Fruit fly (Drosophila melanogaster) whole organism, embryonic: ENCODE data around the gene Gycalpha99B.

Source experiments
- Asciz ChIP-seq: fragments of 200-800 bp; sonication (Bioruptor generic); optimal IDR thresholded peaks from 2 replicates; lab custom pipeline; 2017; ENCODE audit warnings: missing biosample characterization, mild to moderate bottlenecking, missing genetic modification characterization, missing genetic modification reagents
- Atf6 ChIP-seq: fragments of 200-800 bp; sonication (Bioruptor generic); IDR thresholded peaks from 2 replicates; pipeline ENCODE4 v1.3.6; 2022; ENCODE audit warnings: missing biosample characterization, missing genetic modification characterization
- CG11247 ChIP-seq: fragments of 200-800 bp; sonication (Bioruptor generic); IDR thresholded peaks from 2 replicates; pipeline ENCODE4 v1.3.6; 2022; ENCODE audit warnings: missing biosample characterization, missing genetic modification characterization
- CG11560 ChIP-seq: fragments of 200-800 bp; sonication (Bioruptor generic); IDR thresholded peaks from 3 replicates; pipeline ENCODE4 v1.3.6; 2022; ENCODE audit warnings: missing biosample characterization, missing genetic modification characterization
- CG1233 ChIP-seq: fragments of 200-800 bp; sonication (Bioruptor generic); optimal IDR thresholded peaks from 4 replicates; lab custom pipeline; 2018; ENCODE audit warnings: missing biosample characterization, mild to moderate bottlenecking, missing genetic modification characterization
- CG16815 ChIP-seq: fragments of 200-800 bp; sonication (Bioruptor generic); optimal IDR thresholded peaks from 3 replicates; lab custom pipeline; 2017; ENCODE audit warnings: missing biosample characterization, mild to moderate bottlenecking, missing genetic modification characterization
- CG17802 ChIP-seq: fragments of 200-800 bp; sonication (Bioruptor generic); optimal IDR thresholded peaks from 2 replicates; lab custom pipeline; 2018; ENCODE audit warnings: missing biosample characterization, mild to moderate bottlenecking, missing genetic modification characterization, moderate library complexity
- CG18476 ChIP-seq: fragments of 200-800 bp; sonication (Bioruptor generic); optimal IDR thresholded peaks from 2 replicates; lab custom pipeline; 2016; ENCODE audit warnings: missing biosample characterization, mild to moderate bottlenecking, missing genetic modification characterization
- CG2120 ChIP-seq: fragments of 200-800 bp; sonication (Bioruptor generic); optimal IDR thresholded peaks from 3 replicates; lab custom pipeline; 2016; ENCODE audit warnings: missing biosample characterization, missing genetic modification characterization
- CG2129 ChIP-seq: fragments of 200-800 bp; sonication (Bioruptor generic); IDR thresholded peaks from 2 replicates; pipeline ENCODE4 v1.3.6; 2022; ENCODE audit warnings: missing biosample characterization, missing genetic modification characterization; ENCODE audit not compliant: partially characterized antibody
- CG2199 ChIP-seq: fragments of 200-800 bp; sonication (Bioruptor generic); IDR thresholded peaks from 3 replicates; pipeline ENCODE4 v1.3.6; 2022; ENCODE audit warnings: missing biosample characterization, missing genetic modification characterization
- CG31224 ChIP-seq: fragments of 200-800 bp; sonication (Bioruptor generic); IDR thresholded peaks from 2 replicates; pipeline ENCODE4 v1.3.6; 2022; ENCODE audit warnings: missing biosample characterization, missing genetic modification characterization
- CG3163 ChIP-seq: fragments of 200-800 bp; sonication (Bioruptor generic); optimal IDR thresholded peaks from 3 replicates; lab custom pipeline; 2016; ENCODE audit warnings: missing biosample characterization, missing genetic modification characterization
- CG32772 ChIP-seq: fragments of 200-800 bp; sonication (Bioruptor generic); IDR thresholded peaks from 2 replicates; pipeline ENCODE4 v1.3.6; 2022; ENCODE audit warnings: missing biosample characterization, missing genetic modification characterization
- CG3407 ChIP-seq: fragments of 200-800 bp; sonication (Bioruptor generic); optimal IDR thresholded peaks from 2 replicates; lab custom pipeline; 2018; ENCODE audit warnings: missing biosample characterization, mild to moderate bottlenecking, missing genetic modification characterization
- CG3838 ChIP-seq: fragments of 200-800 bp; sonication (Bioruptor generic); optimal IDR thresholded peaks from 3 replicates; lab custom pipeline; 2016; ENCODE audit warnings: missing biosample characterization, missing genetic modification characterization
- CG42726 ChIP-seq: fragments of 200-800 bp; sonication (Bioruptor generic); IDR thresholded peaks from 2 replicates; pipeline ENCODE4 v1.3.6; 2022; ENCODE audit warnings: missing biosample characterization, missing genetic modification characterization; ENCODE audit not compliant: partially characterized antibody
- CG4854 ChIP-seq: fragments of 200-800 bp; sonication (Bioruptor generic); optimal IDR thresholded peaks from 2 replicates; lab custom pipeline; 2016; ENCODE audit warnings: missing biosample characterization, missing genetic modification characterization, inconsistent platforms
- CG7745 ChIP-seq: fragments of 200-800 bp; sonication (Bioruptor generic); optimal IDR thresholded peaks from 2 replicates; lab custom pipeline; 2018; ENCODE audit warnings: missing biosample characterization, mild to moderate bottlenecking, missing genetic modification characterization, moderate library complexity
- CG7928 ChIP-seq: fragments of 200-800 bp; sonication (Bioruptor generic); optimal IDR thresholded peaks from 2 replicates; lab custom pipeline; 2017; ENCODE audit warnings: missing biosample characterization, mild to moderate bottlenecking, missing genetic modification characterization
- CG8944 ChIP-seq: fragments of 200-800 bp; sonication (Bioruptor generic); optimal IDR thresholded peaks from 3 replicates; lab custom pipeline; 2016; ENCODE audit warnings: missing biosample characterization, missing genetic modification characterization
- CG9215 ChIP-seq: fragments of 200-800 bp; sonication (Bioruptor generic); IDR thresholded peaks from 2 replicates; pipeline ENCODE4 v1.3.6; 2022; ENCODE audit warnings: missing biosample characterization, missing genetic modification characterization
- CG9876 ChIP-seq: fragments of 200-800 bp; sonication (Bioruptor generic); optimal IDR thresholded peaks from 2 replicates; lab custom pipeline; 2016; ENCODE audit warnings: missing biosample characterization, missing genetic modification characterization
- Dbx ChIP-seq: fragments of 200-800 bp; sonication (Bioruptor generic); IDR thresholded peaks from 3 replicates; pipeline ENCODE4 v1.3.6; 2022; ENCODE audit warnings: missing biosample characterization, missing genetic modification characterization
- Dip2 ChIP-seq: fragments of 200-800 bp; sonication (Bioruptor generic); IDR thresholded peaks from 2 replicates; pipeline ENCODE4 v1.3.6; 2022; ENCODE audit warnings: missing biosample characterization, missing genetic modification characterization
- HLH3B ChIP-seq: fragments of 200-800 bp; sonication (Bioruptor generic); IDR thresholded peaks from 2 replicates; pipeline ENCODE4 v1.3.6; 2022; ENCODE audit warnings: missing biosample characterization, missing genetic modification characterization
- Mad ChIP-seq: fragments of 200-800 bp; sonication (Bioruptor generic); optimal IDR thresholded peaks from 2 replicates; lab custom pipeline; 2016; ENCODE audit warnings: missing biosample characterization, missing genetic modification characterization
- Myb ChIP-seq: fragments of 200-800 bp; sonication (Bioruptor generic); optimal IDR thresholded peaks from 2 replicates; lab custom pipeline; 2016; ENCODE audit warnings: missing biosample characterization, missing genetic modification characterization
- PHDP ChIP-seq: fragments of 200-800 bp; sonication (Bioruptor generic); optimal IDR thresholded peaks from 3 replicates; lab custom pipeline; 2018; ENCODE audit warnings: missing biosample characterization, mild to moderate bottlenecking, missing genetic modification characterization, moderate library complexity
- Pdp1 ChIP-seq, 2 experiments: fragments of 200-800 bp; sonication (Bioruptor generic); optimal IDR thresholded peaks; 3 replicates each; lab custom pipeline; 2016; ENCODE audit warnings: missing biosample characterization in 2 of 2, missing genetic modification characterization in 2 of 2, mild to moderate bottlenecking in 1 of 2, moderate library complexity in 1 of 2
- Xrp1 ChIP-seq: fragments of 200-800 bp; sonication (Bioruptor generic); IDR thresholded peaks from 2 replicates; pipeline ENCODE4 v1.3.6; 2022; ENCODE audit warnings: missing biosample characterization, missing genetic modification characterization
- ac ChIP-seq: fragments of 200-800 bp; sonication (Bioruptor generic); optimal IDR thresholded peaks from 3 replicates; lab custom pipeline; 2017; ENCODE audit warnings: missing biosample characterization, mild to moderate bottlenecking, missing genetic modification characterization
- crp ChIP-seq, 2 experiments: fragments of 200-800 bp; sonication (Bioruptor generic); optimal IDR thresholded peaks; 2 replicates in 1 of 2; 3 replicates in 1 of 2; lab custom pipeline; 2017; ENCODE audit warnings: missing biosample characterization in 2 of 2, missing genetic modification characterization in 2 of 2, mild to moderate bottlenecking in 1 of 2, moderate library complexity in 1 of 2
- h ChIP-seq: fragments of >200 bp; optimal IDR thresholded peaks from 2 replicates; lab custom pipeline; 2017
- jumu ChIP-seq: fragments of 200-800 bp; sonication (Bioruptor generic); optimal IDR thresholded peaks from 3 replicates; lab custom pipeline; 2016; ENCODE audit warnings: missing biosample characterization, missing genetic modification characterization
- kah ChIP-seq: fragments of 200-800 bp; sonication (Bioruptor generic); optimal IDR thresholded peaks from 2 replicates; lab custom pipeline; 2018; ENCODE audit warnings: missing biosample characterization, mild to moderate bottlenecking, missing genetic modification characterization
- klu ChIP-seq: fragments of 200-800 bp; sonication (Bioruptor generic); IDR thresholded peaks from 2 replicates; pipeline ENCODE4 v1.3.6; 2022; ENCODE audit warnings: missing biosample characterization, missing genetic modification characterization
- lbe ChIP-seq: fragments of 200-800 bp; sonication (Bioruptor generic); optimal IDR thresholded peaks from 2 replicates; lab custom pipeline; 2016; ENCODE audit warnings: missing biosample characterization, mild to moderate bottlenecking, missing genetic modification characterization
- odd ChIP-seq: fragments of 200-800 bp; sonication (Bioruptor generic); optimal IDR thresholded peaks from 2 replicates; lab custom pipeline; 2017; ENCODE audit warnings: missing biosample characterization, mild to moderate bottlenecking, missing genetic modification characterization
- pb ChIP-seq: fragments of 200-800 bp; sonication (Bioruptor generic); optimal IDR thresholded peaks from 3 replicates; lab custom pipeline; 2016; ENCODE audit warnings: missing biosample characterization, missing genetic modification characterization
- prd ChIP-seq, 3 experiments: fragments of >200 bp in 2 of 3; fragments of 200-800 bp in 1 of 3; sonication (Bioruptor generic) in 1 of 3; optimal IDR thresholded peaks in 2 of 3; IDR thresholded peaks in 1 of 3; 2 replicates in 2 of 3; 3 replicates in 1 of 3; pipeline versions ENCODE4 v1.3.6 to Lab custom; 2017 to 2022; ENCODE audit warnings: missing biosample characterization in 1 of 3, missing genetic modification characterization in 1 of 3
- psq ChIP-seq: fragments of 200-800 bp; sonication (Bioruptor generic); optimal IDR thresholded peaks from 2 replicates; lab custom pipeline; 2017; ENCODE audit warnings: missing biosample characterization, missing genetic modification characterization
- pzg ChIP-seq: fragments of 200-800 bp; sonication (Bioruptor generic); optimal IDR thresholded peaks from 3 replicates; lab custom pipeline; 2018; ENCODE audit warnings: missing biosample characterization, mild to moderate bottlenecking, missing genetic modification characterization, moderate library complexity
- repo ChIP-seq: fragments of 200-800 bp; sonication (Bioruptor generic); optimal IDR thresholded peaks from 2 replicates; lab custom pipeline; 2016; ENCODE audit warnings: missing biosample characterization, missing genetic modification characterization
- salm ChIP-seq: fragments of 200-800 bp; sonication (Bioruptor generic); optimal IDR thresholded peaks from 2 replicates; lab custom pipeline; 2018; ENCODE audit warnings: missing biosample characterization, mild to moderate bottlenecking, missing genetic modification characterization
- scrt ChIP-seq: fragments of 200-800 bp; sonication (Bioruptor generic); optimal IDR thresholded peaks from 2 replicates; lab custom pipeline; 2018; ENCODE audit warnings: missing biosample characterization, mild to moderate bottlenecking, missing genetic modification characterization, moderate library complexity
- sima ChIP-seq: fragments of 200-800 bp; sonication (Bioruptor generic); optimal IDR thresholded peaks from 2 replicates; lab custom pipeline; 2016; ENCODE audit warnings: missing biosample characterization, missing genetic modification characterization
- slbo ChIP-seq: fragments of 200-800 bp; sonication (Bioruptor generic); IDR thresholded peaks from 2 replicates; pipeline ENCODE4 v1.3.6; 2022; ENCODE audit warnings: missing biosample characterization, missing genetic modification characterization
- tna ChIP-seq: fragments of 200-800 bp; sonication (Bioruptor generic); IDR thresholded peaks from 2 replicates; pipeline ENCODE4 v1.3.6; 2022; ENCODE audit warnings: missing biosample characterization, missing genetic modification characterization; ENCODE audit not compliant: partially characterized antibody
- twi ChIP-seq: fragments of 200-800 bp; optimal IDR thresholded peaks from 2 replicates; lab custom pipeline; 2019; ENCODE audit warnings: missing biosample characterization, mild to moderate bottlenecking, missing genetic modification characterization, moderate library complexity

Gycalpha99B gene

dm6 chr3R:29716782-29717317, 34.5 kb downstream of the Gycalpha99B start, which contains the start of gene Obp99b (continued):
- TF ChIP-seq odd (peak; percentile 83), CG3163 (GFP tag; lab: Kevin White, UChicago) (peak; percentile 20), CG3838 (peak; percentile 19), Dip2 (GFP tag; lab: Robert Waterston, UW) (no peak), CG2129 (GFP tag; lab: Robert Waterston, UW) (no peak), psq (GFP tag; lab: Kevin White, UChicago) (no peak), CG32772 (GFP tag; lab: Robert Waterston, UW) (peak; percentile 61), CG16815 (GFP tag; lab: Kevin White, UChicago) (peak; percentile 58), CG31224 (GFP tag; lab: Robert Waterston, UW) (peak; percentile 58; the same call in 1 of the 2 replicates), CG7745 (tag; lab: Kevin White, UChicago) (peak; percentile 49), CG8944 (GFP tag; lab: Kevin White, UChicago) (peak; percentile 74), CG11560 (0 out of 3 replicates have a peak, but pooled peaks have one; percentile 54), scrt (GFP tag; lab: Kevin White, UChicago) (peak; percentile 42), Xrp1 (GFP tag; lab: Robert Waterston, UW) (peak; percentile 73), CG11247 (GFP tag; lab: Robert Waterston, UW) (peak; percentile 87), CG3407 (GFP tag; lab: Kevin White, UChicago) (peak; percentile 76), Asciz (GFP tag; lab: Kevin White, UChicago) (peak; percentile 84), salm (tag; lab: Kevin White, UChicago) (peak; percentile 10), crp (GFP tag; optimal IDR thresholded peaks at IDR 0.05; lab: Kevin White, UChicago) (peak in 1 of 2 experiments; percentile 17), Myb (peak; percentile 46), CG7928 (GFP tag; lab: Kevin White, UChicago) (peak; percentile 22), ac (GFP tag; lab: Kevin White, UChicago) (peak; percentile 83), tna (no peak), pzg (no peak), Atf6 (GFP tag; lab: Robert Waterston, UW) (peak; percentile 50; the same call in 1 of the 2 replicates), slbo (GFP tag; lab: Robert Waterston, UW) (peak; percentile 79), twi (tag; lab: Kevin White, UChicago) (peak; percentile 53), Dbx (GFP tag; lab: Robert Waterston, UW) (peak; percentile 68; the same call in 2 of the 3 replicates), Mad (GFP tag; lab: Kevin White, UChicago) (peak; percentile 78), jumu (peak; percentile 52), Pdp1 (GFP tag; optimal IDR thresholded peaks at IDR 0.05; lab: Kevin White, UChicago) (peak; percentile 54 to 78), CG9215 (GFP tag; lab: Robert Waterston, UW) (peak; percentile 49), kah (GFP tag; lab: Kevin White, UChicago) (peak; percentile 79), CG2120 (GFP tag; lab: Kevin White, UChicago) (no peak), CG4854 (peak; percentile 66), CG9876 (GFP tag; lab: Kevin White, UChicago) (peak; percentile 50), CG2199 (GFP tag; lab: Robert Waterston, UW) (peak; percentile 95), CG42726 (GFP tag; lab: Robert Waterston, UW) (no peak), CG18476 (GFP tag; lab: Kevin White, UChicago) (peak; percentile 47), sima (GFP tag; lab: Kevin White, UChicago) (no peak), repo (GFP tag; lab: Kevin White, UChicago) (peak; percentile 75), klu (GFP tag; lab: Robert Waterston, UW) (no peak), CG1233 (GFP tag; lab: Kevin White, UChicago) (peak; percentile 82), pb (GFP tag; lab: Kevin White, UChicago) (peak; percentile 94), PHDP (peak; percentile 76), HLH3B (GFP tag; lab: Robert Waterston, UW) (peak; percentile 80), CG17802 (tag; lab: Kevin White, UChicago) (peak; percentile 82), lbe (GFP tag; lab: Kevin White, UChicago) (no peak), h (lab: Kevin White, UChicago) (peak; percentile 76), prd (optimal IDR thresholded peaks at IDR 0.05; lab: Kevin White, UChicago) (no peak), prd (GFP tag; IDR thresholded peaks at IDR 0.05; lab: Robert Waterston, UW) (peak; percentile 77)
